Worm (Caenorhabditis elegans): ENCODE measurements around the gene cup-15.
A peak's percentile ranks its signal among the peaks of the same experiment; 100 is the strongest.

Gene cup-15

ce11 chrII:9352669-9353068 lies at the start of gene cup-15, which contains the start of gene sdhb-1:
cup-15 (plus strand) TSS chrII:9353000.
sdhb-1 (minus strand) TSS chrII:9352731.
- TF ChIP-seq ceh-34 (tag; optimal IDR thresholded peaks at IDR 0.05), result no peak
- TF ChIP-seq pat-9 (tag; optimal IDR thresholded peaks at IDR 0.05), result no peak
- TF ChIP-seq rnt-1 (tag; optimal IDR thresholded peaks at IDR 0.05), result no peak
- TF ChIP-seq dmd-4 (tag; optimal IDR thresholded peaks at IDR 0.05; ENCODE audit: borderline replicate concordance), result no peak
- no peak for TF ChIP-seq ceh-19 (GFP tag; optimal IDR thresholded peaks at IDR 0.05)
- no peak for TF ChIP-seq fkh-10 (GFP tag; optimal IDR thresholded peaks at IDR 0.05)
- no peak for TF ChIP-seq ets-4 (tag; optimal IDR thresholded peaks at IDR 0.05)
- no peak for TF ChIP-seq zip-5 (tag; optimal IDR thresholded peaks at IDR 0.05)
- TF ChIP-seq hlh-8 (tag; optimal IDR thresholded peaks at IDR 0.05), result no peak
- no peak for TF ChIP-seq tbx-2 (tag; optimal IDR thresholded peaks at IDR 0.05)
- no peak for TF ChIP-seq ama-1 (optimal IDR thresholded peaks at IDR 0.05)
- TF ChIP-seq dve-1 (tag; optimal IDR thresholded peaks at IDR 0.05), result no peak
- no peak for TF ChIP-seq hlh-15 (tag; optimal IDR thresholded peaks at IDR 0.05)
- no peak for TF ChIP-seq unc-55 (GFP tag; optimal IDR thresholded peaks at IDR 0.05)

ce11 chrII:9303545-9303944 lies 49.3 kb upstream of the cup-15 start:
- no peak for TF ChIP-seq pros-1 (tag; optimal IDR thresholded peaks at IDR 0.05)
- no peak for TF ChIP-seq nhr-232 (tag; optimal IDR thresholded peaks at IDR 0.05)
- TF ChIP-seq unc-55 (GFP tag; optimal IDR thresholded peaks at IDR 0.05), result no peak
- TF ChIP-seq F13H6.1 (tag; optimal IDR thresholded peaks at IDR 0.05), result no peak
- no peak for TF ChIP-seq ceh-31 (tag; optimal IDR thresholded peaks at IDR 0.05)
- TF ChIP-seq elt-2 (tag; optimal IDR thresholded peaks at IDR 0.05), result no peak
- TF ChIP-seq ceh-18 (tag; optimal IDR thresholded peaks at IDR 0.05), result no peak
- no peak for TF ChIP-seq pha-2 (tag; optimal IDR thresholded peaks at IDR 0.05)
- TF ChIP-seq fkh-6 (tag; optimal IDR thresholded peaks at IDR 0.05), result no peak

DNA sequence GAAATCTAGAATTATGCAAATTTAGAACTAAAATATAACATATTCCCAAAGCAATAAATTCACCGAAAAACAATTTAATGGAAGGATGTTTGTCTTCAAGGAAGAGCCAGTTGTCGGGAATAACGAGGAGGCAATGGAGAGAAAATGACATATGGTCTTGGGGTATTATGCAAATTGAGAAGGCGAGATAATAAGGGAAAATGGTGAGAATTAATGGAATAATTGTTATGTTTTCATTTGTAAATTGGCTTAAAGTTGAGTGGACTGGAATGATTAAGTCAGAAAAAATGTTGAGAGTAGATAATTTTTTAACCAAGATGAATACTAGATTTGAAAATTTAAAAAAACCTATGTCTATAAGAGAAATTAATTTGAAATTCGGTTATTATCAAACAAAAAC lies 48.0 kb upstream of the cup-15 start:
- TF ChIP-seq pha-2 (tag; optimal IDR thresholded peaks at IDR 0.05) (no peak), fkh-10 (GFP tag; optimal IDR thresholded peaks at IDR 0.05) (no peak), ceh-31 (tag; optimal IDR thresholded peaks at IDR 0.05) (peak; percentile 3), tbx-2 (tag; optimal IDR thresholded peaks at IDR 0.05) (peak; percentile 5), ceh-18 (tag; optimal IDR thresholded peaks at IDR 0.05) (no peak), unc-42 (tag; optimal IDR thresholded peaks at IDR 0.05) (peak; percentile 73)

DNA sequence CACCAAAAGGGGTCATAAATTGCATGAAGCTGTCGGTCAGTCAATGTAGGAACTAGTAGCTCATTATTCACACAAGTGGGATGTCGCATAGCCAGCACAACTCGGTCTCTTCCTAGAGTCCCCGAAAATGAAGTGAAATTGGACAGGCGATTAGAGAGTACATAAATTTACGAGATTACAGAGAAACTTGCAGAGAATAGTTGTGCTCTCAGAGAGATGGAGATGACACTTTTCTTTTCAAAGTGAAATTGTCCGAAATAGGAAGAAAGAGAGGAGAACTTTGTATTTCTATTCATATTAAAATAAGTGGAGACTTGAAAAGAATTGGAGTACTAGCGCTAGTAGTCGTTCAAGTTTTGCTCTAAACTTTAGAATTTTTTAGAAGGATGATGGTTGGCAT lies 47.2 kb upstream of the cup-15 start:
- TF ChIP-seq mec-3 (tag; optimal IDR thresholded peaks at IDR 0.05; ENCODE audit: borderline replicate concordance) (no peak), unc-42 (tag; optimal IDR thresholded peaks at IDR 0.05) (peak; percentile 65), ceh-34 (tag; optimal IDR thresholded peaks at IDR 0.05) (peak; percentile 27), unc-55 (GFP tag; optimal IDR thresholded peaks at IDR 0.05) (peak; percentile 4)

DNA sequence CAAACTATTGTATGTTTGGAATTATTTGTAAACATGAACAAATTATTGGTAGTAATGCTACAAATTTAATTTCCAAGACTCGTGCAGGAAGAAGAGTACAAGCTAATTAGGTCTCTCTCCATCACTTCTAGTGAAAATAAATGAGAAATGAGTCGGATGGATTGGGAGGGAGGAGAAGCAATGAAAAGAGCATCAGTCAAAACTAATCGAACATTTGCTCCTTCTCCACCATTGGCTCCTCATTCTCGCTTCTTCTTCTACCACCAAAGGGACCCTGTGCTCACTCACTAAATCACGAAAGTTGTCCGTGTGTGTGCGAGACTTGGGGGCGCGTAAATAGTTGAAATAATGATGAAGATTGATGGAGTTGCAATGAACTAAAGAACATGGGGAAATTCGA lies 46.0 kb upstream of the cup-15 start:
- TF ChIP-seq dve-1 (tag; optimal IDR thresholded peaks at IDR 0.05) (no peak), ceh-22 (tag; optimal IDR thresholded peaks at IDR 0.05) (no peak), ceh-14 (tag; optimal IDR thresholded peaks at IDR 0.05) (peak; percentile 66), nfya-1 (tag; optimal IDR thresholded peaks at IDR 0.05) (peak; percentile 52), unc-42 (tag; optimal IDR thresholded peaks at IDR 0.05) (peak; percentile 94), K09A11.1 (tag; optimal IDR thresholded peaks at IDR 0.05; ENCODE audit: insufficient read depth) (no peak), rnt-1 (tag; optimal IDR thresholded peaks at IDR 0.05) (peak; percentile 56), che-1 (tag; optimal IDR thresholded peaks at IDR 0.05) (no peak), syd-9 (tag; optimal IDR thresholded peaks at IDR 0.05) (peak; percentile 1), ceh-31 (tag; optimal IDR thresholded peaks at IDR 0.05) (peak; percentile 52), lim-6 (tag; optimal IDR thresholded peaks at IDR 0.05) (peak; percentile 0), unc-55 (GFP tag; optimal IDR thresholded peaks at IDR 0.05) (peak; percentile 91)

DNA sequence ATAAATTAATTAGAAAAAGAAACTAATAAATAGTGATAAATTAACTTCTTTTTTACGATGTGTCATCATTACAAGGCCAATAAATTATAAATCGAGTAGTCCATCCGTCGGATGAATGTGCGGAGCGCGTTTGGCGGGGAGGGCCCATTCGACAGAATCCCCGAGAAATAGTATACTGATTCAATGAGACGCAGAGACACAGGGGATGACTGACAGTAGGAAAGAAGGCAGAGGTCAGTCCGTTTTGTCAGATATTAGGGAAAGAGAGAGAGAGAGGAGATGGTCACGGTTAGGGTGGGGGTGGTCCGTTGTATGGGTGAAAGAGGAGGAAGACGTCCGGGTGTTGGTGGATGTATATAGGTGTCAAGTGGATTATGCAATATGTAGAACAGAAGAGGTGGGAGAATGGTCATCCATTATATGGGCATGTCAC lies 44.2 kb upstream of the cup-15 start:
- TF ChIP-seq sdc-2 (tag; optimal IDR thresholded peaks at IDR 0.05) (peak; percentile 39), rnt-1 (tag; optimal IDR thresholded peaks at IDR 0.05) (no peak), hlh-15 (tag; optimal IDR thresholded peaks at IDR 0.05) (no peak), hlh-30 (tag; optimal IDR thresholded peaks at IDR 0.05; ENCODE audit: insufficient read depth) (peak; percentile 13), pros-1 (tag; optimal IDR thresholded peaks at IDR 0.05) (no peak), odd-2 (tag; optimal IDR thresholded peaks at IDR 0.05) (no peak), ttx-3 (tag; optimal IDR thresholded peaks at IDR 0.05) (no peak), npax-4 (tag; optimal IDR thresholded peaks at IDR 0.05) (no peak), pha-2 (tag; optimal IDR thresholded peaks at IDR 0.05) (no peak), nhr-232 (tag; optimal IDR thresholded peaks at IDR 0.05) (no peak), ceh-9 (tag; optimal IDR thresholded peaks at IDR 0.05) (no peak), hlh-8 (tag; optimal IDR thresholded peaks at IDR 0.05) (no peak), pqm-1 (tag; optimal IDR thresholded peaks at IDR 0.05) (no peak), ztf-16 (tag; optimal IDR thresholded peaks at IDR 0.05) (peak; percentile 45), gmeb-2 (tag; optimal IDR thresholded peaks at IDR 0.05) (no peak), dve-1 (tag; optimal IDR thresholded peaks at IDR 0.05) (no peak), C08G9.2 (tag; optimal IDR thresholded peaks at IDR 0.05) (no peak), nhr-11 (tag; optimal IDR thresholded peaks at IDR 0.05) (no peak), tbx-2 (tag; optimal IDR thresholded peaks at IDR 0.05) (peak; percentile 90)

Measured in whole organism, late embryonic.